Fruit fly (Drosophila melanogaster) whole organism, embryonic: Measurements from ENCODE around the gene Cisd2.

ENCODE experiments used
- Ada2b ChIP-seq: fragments of 200-800 bp; sonication (Bioruptor generic); IDR thresholded peaks from 2 replicates; pipeline ENCODE4 v1.3.6; 2022; ENCODE audit warnings: missing biosample characterization, missing genetic modification characterization
- B-H1 ChIP-seq: fragments of 200-800 bp; sonication (Bioruptor generic); IDR thresholded peaks from 3 replicates; pipeline ENCODE4 v1.3.6; 2022; ENCODE audit warnings: missing biosample characterization, missing genetic modification characterization
- CG10209 ChIP-seq: fragments of 200-800 bp; sonication (Bioruptor generic); optimal IDR thresholded peaks from 3 replicates; lab custom pipeline; 2017; ENCODE audit warnings: missing biosample characterization, mild to moderate bottlenecking, missing genetic modification characterization, missing genetic modification reagents
- CG12299 ChIP-seq: fragments of 200-800 bp; sonication (Bioruptor generic); optimal IDR thresholded peaks from 2 replicates; lab custom pipeline; 2018; ENCODE audit warnings: missing biosample characterization, mild to moderate bottlenecking, missing genetic modification characterization
- CG1233 ChIP-seq: fragments of 200-800 bp; sonication (Bioruptor generic); optimal IDR thresholded peaks from 4 replicates; lab custom pipeline; 2018; ENCODE audit warnings: missing biosample characterization, mild to moderate bottlenecking, missing genetic modification characterization
- CG12659 ChIP-seq: fragments of 200-800 bp; sonication (Bioruptor generic); optimal IDR thresholded peaks from 3 replicates; lab custom pipeline; 2017; ENCODE audit warnings: mild to moderate bottlenecking, missing biosample characterization, missing genetic modification reagents, missing genetic modification characterization
- CG12744 ChIP-seq: fragments of 200-800 bp; sonication (Bioruptor generic); optimal IDR thresholded peaks from 2 replicates; lab custom pipeline; 2016; ENCODE audit warnings: missing biosample characterization, missing genetic modification characterization
- CG12942 ChIP-seq: fragments of 200-800 bp; sonication (Bioruptor generic); optimal IDR thresholded peaks from 3 replicates; lab custom pipeline; 2016; ENCODE audit warnings: missing biosample characterization, missing genetic modification characterization
- CG13123 ChIP-seq: fragments of 200-800 bp; sonication (Bioruptor generic); optimal IDR thresholded peaks from 2 replicates; lab custom pipeline; 2016; ENCODE audit warnings: missing biosample characterization, missing genetic modification characterization
- CG13296 ChIP-seq: fragments of 200-800 bp; sonication (Bioruptor generic); optimal IDR thresholded peaks from 3 replicates; lab custom pipeline; 2018; ENCODE audit warnings: missing biosample characterization, mild to moderate bottlenecking, missing genetic modification characterization
- CG13424 ChIP-seq: fragments of 200-800 bp; sonication (Bioruptor generic); optimal IDR thresholded peaks from 2 replicates; lab custom pipeline; 2019; ENCODE audit warnings: missing biosample characterization, mild to moderate bottlenecking, missing genetic modification characterization, moderate library complexity
- CG14014 ChIP-seq: fragments of 200-800 bp; sonication (Bioruptor generic); IDR thresholded peaks from 2 replicates; pipeline ENCODE4 v1.3.6; 2022; ENCODE audit warnings: missing biosample characterization, missing genetic modification characterization
- CG14710 ChIP-seq: fragments of 200-800 bp; sonication (Bioruptor generic); optimal IDR thresholded peaks from 3 replicates; lab custom pipeline; 2019; ENCODE audit warnings: missing biosample characterization, mild to moderate bottlenecking, missing genetic modification characterization, moderate library complexity
- CG15269 ChIP-seq: fragments of 200-800 bp; sonication (Bioruptor generic); optimal IDR thresholded peaks from 2 replicates; lab custom pipeline; 2018; ENCODE audit warnings: missing biosample characterization, mild to moderate bottlenecking, missing genetic modification characterization, moderate library complexity
- CG1529 ChIP-seq: fragments of 200-800 bp; sonication (Bioruptor generic); optimal IDR thresholded peaks from 3 replicates; lab custom pipeline; 2018; ENCODE audit warnings: missing biosample characterization, missing genetic modification characterization
- CG17802 ChIP-seq: fragments of 200-800 bp; sonication (Bioruptor generic); optimal IDR thresholded peaks from 2 replicates; lab custom pipeline; 2018; ENCODE audit warnings: missing biosample characterization, mild to moderate bottlenecking, missing genetic modification characterization, moderate library complexity
- CG18011 ChIP-seq: fragments of 200-800 bp; sonication (Bioruptor generic); optimal IDR thresholded peaks from 2 replicates; lab custom pipeline; 2017; ENCODE audit warnings: missing biosample characterization, missing genetic modification characterization, mild to moderate bottlenecking, moderate library complexity, missing genotype
- CG2712 ChIP-seq: fragments of 200-800 bp; optimal IDR thresholded peaks from 3 replicates; lab custom pipeline; 2019; ENCODE audit warnings: missing biosample characterization, mild to moderate bottlenecking, missing genetic modification characterization, moderate library complexity
- CG30020 ChIP-seq: fragments of 200-800 bp; optimal IDR thresholded peaks from 2 replicates; lab custom pipeline; 2019; ENCODE audit warnings: missing biosample characterization, mild to moderate bottlenecking, missing genetic modification characterization, moderate library complexity
- CG30403 ChIP-seq: fragments of 200-800 bp; sonication (Bioruptor generic); optimal IDR thresholded peaks from 3 replicates; lab custom pipeline; 2016; ENCODE audit warnings: missing biosample characterization, missing genetic modification characterization
- CG30431 ChIP-seq: fragments of 200-800 bp; sonication (Bioruptor generic); optimal IDR thresholded peaks from 2 replicates; lab custom pipeline; 2017; ENCODE audit warnings: missing biosample characterization, missing genetic modification characterization
- CG3407 ChIP-seq: fragments of 200-800 bp; sonication (Bioruptor generic); optimal IDR thresholded peaks from 2 replicates; lab custom pipeline; 2018; ENCODE audit warnings: missing biosample characterization, mild to moderate bottlenecking, missing genetic modification characterization
- CG3726 ChIP-seq: fragments of 200-800 bp; sonication (Bioruptor generic); IDR thresholded peaks from 3 replicates; pipeline ENCODE4, ENCODE4 v1.3.6; 2022; ENCODE audit warnings: missing biosample characterization, missing genetic modification characterization
- CG3847 ChIP-seq: fragments of 200-800 bp; sonication (Bioruptor generic); IDR thresholded peaks from 2 replicates; pipeline ENCODE4 v1.3.6; 2022; ENCODE audit warnings: missing biosample characterization, missing genetic modification characterization
- CG5180 ChIP-seq: fragments of 200-800 bp; sonication (Bioruptor generic); optimal IDR thresholded peaks from 3 replicates; lab custom pipeline; 2017; ENCODE audit warnings: missing biosample characterization, missing genetic modification characterization, mild to moderate bottlenecking, moderate library complexity, missing genetic modification reagents
- CG7556 ChIP-seq: fragments of 200-800 bp; sonication (Bioruptor generic); optimal IDR thresholded peaks from 2 replicates; lab custom pipeline; 2017; ENCODE audit warnings: missing biosample characterization, mild to moderate bottlenecking, missing genetic modification characterization
- CG8281 ChIP-seq: fragments of 200-800 bp; sonication (Bioruptor generic); optimal IDR thresholded peaks from 2 replicates; lab custom pipeline; 2018; ENCODE audit warnings: missing biosample characterization, mild to moderate bottlenecking, missing genetic modification characterization, moderate library complexity
- CG9215 ChIP-seq: fragments of 200-800 bp; sonication (Bioruptor generic); IDR thresholded peaks from 2 replicates; pipeline ENCODE4 v1.3.6; 2022; ENCODE audit warnings: missing biosample characterization, missing genetic modification characterization
- Chrac-16 ChIP-seq: fragments of 200-800 bp; sonication (Bioruptor generic); optimal IDR thresholded peaks from 3 replicates; lab custom pipeline; 2016; ENCODE audit warnings: missing biosample characterization, missing genetic modification characterization
- CrebB ChIP-seq: fragments of 200-800 bp; sonication (Bioruptor generic); optimal IDR thresholded peaks from 3 replicates; lab custom pipeline; 2018; ENCODE audit warnings: missing biosample characterization, mild to moderate bottlenecking, missing genetic modification characterization
- D19A ChIP-seq: fragments of 200-800 bp; optimal IDR thresholded peaks from 3 replicates; lab custom pipeline; 2019; ENCODE audit warnings: missing biosample characterization, mild to moderate bottlenecking, missing genetic modification characterization, moderate library complexity
- E2f2 ChIP-seq: fragments of 200-800 bp; sonication (Bioruptor generic); IDR thresholded peaks from 2 replicates; pipeline ENCODE4 v1.3.6; 2022; ENCODE audit warnings: missing biosample characterization, missing genetic modification characterization
- Fer3 ChIP-seq: fragments of 200-800 bp; sonication (Bioruptor generic); optimal IDR thresholded peaks from 2 replicates; lab custom pipeline; 2018; ENCODE audit warnings: missing biosample characterization, mild to moderate bottlenecking, missing genetic modification characterization, moderate library complexity
- H2.0 ChIP-seq: fragments of 200-800 bp; sonication (Bioruptor generic); IDR thresholded peaks from 2 replicates; pipeline ENCODE4 v1.3.6; 2022; ENCODE audit warnings: missing biosample characterization, missing genetic modification characterization
- Hsf ChIP-seq: fragments of 200-800 bp; sonication (Bioruptor generic); optimal IDR thresholded peaks from 3 replicates; lab custom pipeline; 2016; ENCODE audit warnings: missing biosample characterization, missing genetic modification characterization
- Mad ChIP-seq: fragments of 200-800 bp; sonication (Bioruptor generic); optimal IDR thresholded peaks from 2 replicates; lab custom pipeline; 2016; ENCODE audit warnings: missing biosample characterization, missing genetic modification characterization
- Oli ChIP-seq: fragments of 200-800 bp; sonication (Bioruptor generic); optimal IDR thresholded peaks from 2 replicates; lab custom pipeline; 2018; ENCODE audit warnings: missing biosample characterization, mild to moderate bottlenecking, missing genetic modification characterization, moderate library complexity
- Pdp1 ChIP-seq, 2 experiments: fragments of 200-800 bp; sonication (Bioruptor generic); optimal IDR thresholded peaks; 3 replicates each; lab custom pipeline; 2016; ENCODE audit warnings: missing biosample characterization in 2 of 2, missing genetic modification characterization in 2 of 2, mild to moderate bottlenecking in 1 of 2, moderate library complexity in 1 of 2
- Rfx ChIP-seq: fragments of 200-800 bp; sonication (Bioruptor generic); IDR thresholded peaks from 2 replicates; pipeline ENCODE4 v1.3.6; 2022; ENCODE audit warnings: missing biosample characterization, missing genetic modification characterization
- Xbp1 ChIP-seq: fragments of 200-800 bp; sonication (Bioruptor generic); optimal IDR thresholded peaks from 3 replicates; lab custom pipeline; 2016; ENCODE audit warnings: missing biosample characterization, mild to moderate bottlenecking, missing genetic modification characterization
- dysf ChIP-seq: fragments of 200-800 bp; sonication (Bioruptor generic); IDR thresholded peaks from 3 replicates; pipeline ENCODE4 v1.3.6; 2022; ENCODE audit warnings: missing biosample characterization, missing genetic modification characterization
- hkb ChIP-seq, 2 experiments: fragments of 200-800 bp in 1 of 2; fragments of >200 bp in 1 of 2; sonication (Bioruptor generic) in 1 of 2; IDR thresholded peaks in 1 of 2; optimal IDR thresholded peaks in 1 of 2; 2 replicates each; pipeline versions ENCODE4 v1.3.6 to Lab custom; 2017 to 2022; ENCODE audit warnings: missing biosample characterization in 1 of 2, missing genetic modification characterization in 1 of 2
- ken ChIP-seq: fragments of 200-800 bp; sonication (Bioruptor generic); IDR thresholded peaks from 3 replicates; pipeline ENCODE4 v1.3.6; 2022; ENCODE audit warnings: missing biosample characterization, missing genetic modification characterization
- maf-S ChIP-seq: fragments of 200-800 bp; sonication (Bioruptor generic); optimal IDR thresholded peaks from 2 replicates; lab custom pipeline; 2016; ENCODE audit warnings: missing biosample characterization, missing genetic modification characterization
- nau ChIP-seq: fragments of 200-800 bp; sonication (Bioruptor generic); optimal IDR thresholded peaks from 3 replicates; lab custom pipeline; 2017; ENCODE audit warnings: missing biosample characterization, mild to moderate bottlenecking, missing genetic modification characterization, missing genetic modification reagents
- sens ChIP-seq: fragments of 200-800 bp; sonication (Bioruptor generic); peaks from one replicate; lab custom pipeline; 2016; ENCODE audit warnings: missing biosample characterization, missing genetic modification characterization
- sug ChIP-seq: fragments of 200-800 bp; optimal IDR thresholded peaks from 2 replicates; lab custom pipeline; 2019; ENCODE audit warnings: missing biosample characterization, mild to moderate bottlenecking, missing genetic modification characterization, moderate library complexity
- tx ChIP-seq: fragments of 200-800 bp; sonication (Bioruptor generic); optimal IDR thresholded peaks from 2 replicates; lab custom pipeline; 2016; ENCODE audit warnings: missing biosample characterization, missing genetic modification characterization
- unpg ChIP-seq: fragments of 200-800 bp; sonication (Bioruptor generic); optimal IDR thresholded peaks from 3 replicates; lab custom pipeline; 2018; ENCODE audit warnings: missing biosample characterization, mild to moderate bottlenecking, missing genetic modification characterization, moderate library complexity
- wdn ChIP-seq: fragments of 200-800 bp; sonication (Bioruptor generic); IDR thresholded peaks from 2 replicates; pipeline ENCODE4 v1.3.6; 2022; ENCODE audit warnings: missing biosample characterization, missing genetic modification characterization

Cisd2 gene

dm6 chr3R:29207996-29208395 lies 15.2 kb downstream of the Cisd2 start (continued):
- TF ChIP-seq CG1529 (peak; percentile 63), D19A (tag; lab: Kevin White, UChicago) (peak; percentile 69), CG13123 (GFP tag; lab: Kevin White, UChicago) (peak; percentile 32), CG30403 (GFP tag; lab: Kevin White, UChicago) (peak; percentile 61), Xbp1 (peak; percentile 70), CG8281 (tag; lab: Kevin White, UChicago) (peak; percentile 39), unpg (peak; percentile 88), CG9215 (GFP tag; lab: Robert Waterston, UW) (no peak), CG12299 (peak; percentile 25), CG3847 (GFP tag; lab: Robert Waterston, UW) (0 out of 2 replicates have a peak, but pooled peaks have one; percentile 27), Hsf (GFP tag; lab: Kevin White, UChicago) (peak; percentile 43), CG12659 (GFP tag; lab: Kevin White, UChicago) (peak; percentile 68), CG13424 (tag; lab: Kevin White, UChicago) (peak; percentile 75), ken (GFP tag; lab: Robert Waterston, UW) (peak; percentile 56; the same call in 2 of the 3 replicates), Rfx (GFP tag; lab: Robert Waterston, UW) (peak; percentile 25; the same call in 1 of the 2 replicates), dysf (GFP tag; lab: Robert Waterston, UW) (peak; percentile 76), tx (GFP tag; lab: Kevin White, UChicago) (no peak), E2f2 (peak; percentile 31; the same call in 1 of the 2 replicates), CG1233 (peak; percentile 54), CG12744 (GFP tag; lab: Kevin White, UChicago) (peak; percentile 10), CG5180 (GFP tag; lab: Kevin White, UChicago) (peak; percentile 58), Pdp1 (GFP tag; optimal IDR thresholded peaks at IDR 0.05; lab: Kevin White, UChicago) (peak; percentile 11 to 42), H2.0 (GFP tag; lab: Robert Waterston, UW) (peak; percentile 69), CG3407 (GFP tag; lab: Kevin White, UChicago) (peak; percentile 60), Ada2b (GFP tag; lab: Robert Waterston, UW) (peak; percentile 66), CG2712 (peak; percentile 82), CG18011 (peak; percentile 15), sug (tag; lab: Kevin White, UChicago) (no peak), CG12942 (GFP tag; lab: Kevin White, UChicago) (no peak), Chrac-16 (GFP tag; lab: Kevin White, UChicago) (peak; percentile 23), CG3726 (GFP tag; lab: Robert Waterston, UW) (peak; percentile 53; the same call in 1 of the 3 replicates), CG15269 (peak; percentile 83), B-H1 (peak; percentile 59; the same call in 2 of the 3 replicates), CG14710 (tag; lab: Kevin White, UChicago) (peak; percentile 59), Oli (tag; lab: Kevin White, UChicago) (peak; percentile 86), Fer3 (tag; lab: Kevin White, UChicago) (peak; percentile 56), CG30020 (peak; percentile 15), CG7556 (GFP tag; lab: Kevin White, UChicago) (peak; percentile 63), wdn (GFP tag; lab: Robert Waterston, UW) (0 out of 2 replicates have a peak, but pooled peaks have one; percentile 22), hkb (optimal IDR thresholded peaks at IDR 0.05; lab: Kevin White, UChicago) (no peak), hkb (GFP tag; IDR thresholded peaks at IDR 0.05; lab: Robert Waterston, UW) (peak; percentile 80), Mad (GFP tag; lab: Kevin White, UChicago) (peak; percentile 27), CG10209 (peak; percentile 70), CG14014 (GFP tag; lab: Robert Waterston, UW) (peak; percentile 52; the same call in 1 of the 2 replicates), CG17802 (peak; percentile 43), CG13296 (GFP tag; lab: Kevin White, UChicago) (peak; percentile 16), CrebB (tag; lab: Kevin White, UChicago) (peak; percentile 21), nau (GFP tag; lab: Kevin White, UChicago) (peak; percentile 53), maf-S (no peak), CG30431 (GFP tag; lab: Kevin White, UChicago) (peak; percentile 59), sens (GFP tag; lab: Kevin White, UChicago) (peak; percentile 94)
